Fruit fly (Drosophila melanogaster): ENCODE measurements around the gene Pat1.

The Pat1 gene

dm6 chrX:6599233-6599632 is 8.7 kb downstream of the Pat1 start:
- peak; percentile 62 for TF ChIP-seq CG17801 (GFP tag; optimal IDR thresholded peaks at IDR 0.05; ENCODE audit: partially characterized antibody)

- no peak for TF ChIP-seq CG17801 (GFP tag; optimal IDR thresholded peaks at IDR 0.05; ENCODE audit: partially characterized antibody)
Observed at dm6 chrX:6599880-6600279, 9.3 kb downstream of the Pat1 start, which contains the start of gene pigs. Gene pigs (plus strand): TSS chrX:6600062.

dm6 chrX:6601144-6601543 is 10.6 kb downstream of the Pat1 start:
- TF ChIP-seq CG17801 (GFP tag; optimal IDR thresholded peaks at IDR 0.05; ENCODE audit: partially characterized antibody) = no peak

- TF ChIP-seq CG17801 (GFP tag; optimal IDR thresholded peaks at IDR 0.05; ENCODE audit: partially characterized antibody) = peak; percentile 76
Observed at dm6 chrX:6601641-6602276, 11.2 kb downstream of the Pat1 start.

dm6 chrX:6604706-6605105 is 14.1 kb downstream of the Pat1 start:
- no peak for TF ChIP-seq CG17801 (GFP tag; optimal IDR thresholded peaks at IDR 0.05; ENCODE audit: partially characterized antibody)

dm6 chrX:6611831-6612230 is 21.3 kb downstream of the Pat1 start:
- TF ChIP-seq CG17801 (GFP tag; optimal IDR thresholded peaks at IDR 0.05; ENCODE audit: partially characterized antibody) = no peak

dm6 chrX:6612509-6612908 is 21.9 kb downstream of the Pat1 start:
- TF ChIP-seq CG17801 (GFP tag; optimal IDR thresholded peaks at IDR 0.05; ENCODE audit: partially characterized antibody) = no peak

dm6 chrX:6613581-6613980 is 23.0 kb downstream of the Pat1 start:
- TF ChIP-seq CG17801 (GFP tag; optimal IDR thresholded peaks at IDR 0.05; ENCODE audit: partially characterized antibody) = no peak

- TF ChIP-seq CG17801 (GFP tag; optimal IDR thresholded peaks at IDR 0.05; ENCODE audit: partially characterized antibody) = no peak
Observed at dm6 chrX:6614266-6614665, 23.7 kb downstream of the Pat1 start.

- TF ChIP-seq CG17801 (GFP tag; optimal IDR thresholded peaks at IDR 0.05; ENCODE audit: partially characterized antibody) = no peak
Observed at dm6 chrX:6615476-6615875, 24.9 kb downstream of the Pat1 start.

dm6 chrX:6616771-6617170 is 26.2 kb downstream of the Pat1 start:
- no peak for TF ChIP-seq CG17801 (GFP tag; optimal IDR thresholded peaks at IDR 0.05; ENCODE audit: partially characterized antibody)

- no peak for TF ChIP-seq CG17801 (GFP tag; optimal IDR thresholded peaks at IDR 0.05; ENCODE audit: partially characterized antibody)
Observed at dm6 chrX:6617372-6617771, 26.8 kb downstream of the Pat1 start.

dm6 chrX:6621566-6622006 is 31.0 kb downstream of the Pat1 start:
- no peak for TF ChIP-seq CG17801 (GFP tag; optimal IDR thresholded peaks at IDR 0.05; ENCODE audit: partially characterized antibody)

- TF ChIP-seq CG17801 (GFP tag; optimal IDR thresholded peaks at IDR 0.05; ENCODE audit: partially characterized antibody) = peak; percentile 79
Observed at dm6 chrX:6624006-6624745, 33.6 kb downstream of the Pat1 start.

- no peak for TF ChIP-seq CG17801 (GFP tag; optimal IDR thresholded peaks at IDR 0.05; ENCODE audit: partially characterized antibody)
Observed at dm6 chrX:6624977-6625591, 34.5 kb downstream of the Pat1 start.

dm6 chrX:6631885-6632284 is 41.3 kb downstream of the Pat1 start:
- TF ChIP-seq CG17801 (GFP tag; optimal IDR thresholded peaks at IDR 0.05; ENCODE audit: partially characterized antibody) = no peak

Data from ovary, adult (tissue).